Fruit fly (Drosophila melanogaster): ENCODE data around the gene CG13775.

The CG13775 gene

DNA sequence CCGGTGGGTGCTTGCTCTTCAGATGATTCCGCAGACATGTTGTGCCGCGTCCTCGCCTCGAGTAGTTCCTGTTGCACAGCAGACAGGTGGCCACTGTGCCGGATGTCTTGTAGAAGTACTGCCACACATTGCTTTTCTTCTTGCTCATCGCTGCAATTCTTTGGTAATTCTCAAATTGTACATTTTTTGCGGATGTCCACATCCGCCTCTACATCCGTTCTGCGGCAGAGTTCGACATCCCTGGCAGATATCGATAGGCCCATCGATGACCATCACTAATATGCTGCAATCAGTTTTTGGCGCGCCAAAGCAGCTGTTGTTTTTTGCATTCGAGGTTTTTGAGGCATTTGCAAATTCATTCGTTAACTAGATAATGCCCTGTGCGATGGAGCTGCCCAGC, at the start of gene CG13775, which contains the start of gene CG3430 (continued):
- TF ChIP-seq CG11456 (GFP tag; IDR thresholded peaks at IDR 0.05) (peak; percentile 58; the same call in 2 of the 3 replicates), CG8290 (GFP tag; optimal IDR thresholded peaks at IDR 0.05) (peak; percentile 3), CG8290 (tag; optimal IDR thresholded peaks at IDR 0.05) (peak in 1 of 2 experiments; percentile 62), dm (GFP tag; optimal IDR thresholded peaks at IDR 0.05) (peak; percentile 40), NfI (GFP tag; optimal IDR thresholded peaks at IDR 0.05) (peak; percentile 55), Ets97D (GFP tag; optimal IDR thresholded peaks at IDR 0.05) (peak; percentile 93), CG34376 (GFP tag; optimal IDR thresholded peaks at IDR 0.05) (peak; percentile 40), CG42726 (GFP tag; IDR thresholded peaks at IDR 0.05; ENCODE audit: partially characterized antibody) (peak; percentile 66; the same call in 1 of the 2 replicates), nerfin-1 (tag; optimal IDR thresholded peaks at IDR 0.05) (peak; percentile 12), Doc3 (GFP tag; IDR thresholded peaks at IDR 0.05; ENCODE audit: partially characterized antibody) (peak; percentile 66), Sox102F (GFP tag; optimal IDR thresholded peaks at IDR 0.05) (no peak), lilli (GFP tag; optimal IDR thresholded peaks at IDR 0.05) (no peak), HLH3B (GFP tag; IDR thresholded peaks at IDR 0.05) (no peak), row (GFP tag; IDR thresholded peaks at IDR 0.05) (peak; percentile 91), ftz-f1 (GFP tag; optimal IDR thresholded peaks at IDR 0.05) (peak; percentile 0), CG9876 (GFP tag; optimal IDR thresholded peaks at IDR 0.05) (peak; percentile 15), Mes4 (GFP tag; optimal IDR thresholded peaks at IDR 0.05) (peak; percentile 8), pan (optimal IDR thresholded peaks at IDR 0.05) (no peak), pan (GFP tag; optimal IDR thresholded peaks at IDR 0.05 in 1 of 2, IDR thresholded peaks at IDR 0.05 in 1 of 2) (peak in 1 of 2 experiments; percentile 49), CG10209 (GFP tag; optimal IDR thresholded peaks at IDR 0.05) (peak; percentile 22), Bdp1 (GFP tag; optimal IDR thresholded peaks at IDR 0.05) (no peak), dpn (GFP tag; optimal IDR thresholded peaks at IDR 0.05) (peak; percentile 25 to 54), CG12942 (GFP tag; optimal IDR thresholded peaks at IDR 0.05) (no peak), hb (GFP tag; IDR thresholded peaks at IDR 0.05; ENCODE audit: partially characterized antibody) (0 out of 3 replicates have a peak, but pooled peaks have one; percentile 44), CG17568 (GFP tag; optimal IDR thresholded peaks at IDR 0.05) (no peak), CG1233 (GFP tag; optimal IDR thresholded peaks at IDR 0.05) (peak; percentile 1), Sin3A (optimal IDR thresholded peaks at IDR 0.05) (peak; percentile 43), HmgD (GFP tag; optimal IDR thresholded peaks at IDR 0.05) (peak; percentile 39), CG18011 (GFP tag; optimal IDR thresholded peaks at IDR 0.05) (no peak), zen2 (GFP tag; IDR thresholded peaks at IDR 0.05; ENCODE audit: partially characterized antibody) (peak; percentile 40; the same call in 1 of the 3 replicates), NFAT (GFP tag; IDR thresholded peaks at IDR 0.05) (peak; percentile 15; the same call in 1 of the 2 replicates), jing (GFP tag; optimal IDR thresholded peaks at IDR 0.05) (no peak), D (optimal IDR thresholded peaks at IDR 0.05) (no peak), D (GFP tag; optimal IDR thresholded peaks at IDR 0.05) (no peak), CG17361 (GFP tag; IDR thresholded peaks at IDR 0.05) (no peak), vfl (GFP tag; optimal IDR thresholded peaks at IDR 0.05) (peak; percentile 7), ind (GFP tag; optimal IDR thresholded peaks at IDR 0.05) (no peak), insv (GFP tag; optimal IDR thresholded peaks at IDR 0.05) (peak in 1 of 2 experiments; percentile 7)

DNA sequence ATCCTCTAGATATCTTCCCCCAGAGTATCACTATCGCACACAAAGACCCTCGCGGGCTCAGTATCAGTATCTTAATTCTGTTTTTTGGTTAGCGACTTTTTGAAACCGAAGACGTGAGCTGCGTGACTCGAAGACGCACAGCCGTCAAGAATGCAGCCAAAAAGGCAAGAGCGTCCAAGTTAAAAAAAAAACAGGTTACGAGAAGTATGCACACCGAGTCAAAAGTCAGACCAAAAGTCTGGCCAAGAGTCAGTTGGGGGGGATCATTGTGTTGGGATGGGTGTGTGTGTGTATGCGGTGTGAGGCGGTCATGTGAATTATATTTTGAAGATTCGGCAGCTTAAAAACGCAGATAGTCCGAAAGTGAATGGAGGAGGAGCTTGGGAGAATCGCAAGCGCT, 48.7 kb upstream of the CG13775 start:
- TF ChIP-seq sqz (GFP tag; optimal IDR thresholded peaks at IDR 0.05): peak; percentile 67
- TF ChIP-seq sima (GFP tag; optimal IDR thresholded peaks at IDR 0.05): no peak
- no peak for TF ChIP-seq CG10959 (GFP tag; IDR thresholded peaks at IDR 0.05)
- no peak for TF ChIP-seq lilli (GFP tag; optimal IDR thresholded peaks at IDR 0.05)
- no peak for TF ChIP-seq CG33213 (GFP tag; optimal IDR thresholded peaks at IDR 0.05)
- TF ChIP-seq pros (GFP tag; optimal IDR thresholded peaks at IDR 0.05): peak; percentile 84
- TF ChIP-seq CG13775 (GFP tag; optimal IDR thresholded peaks at IDR 0.05): no peak
- TF ChIP-seq CG12942 (GFP tag; optimal IDR thresholded peaks at IDR 0.05): no peak
- TF ChIP-seq yki (optimal IDR thresholded peaks at IDR 0.05): no peak
- TF ChIP-seq Blimp-1 (GFP tag; optimal IDR thresholded peaks at IDR 0.05): peak; percentile 1
- no peak for TF ChIP-seq vvl (GFP tag; IDR thresholded peaks at IDR 0.05)
- TF ChIP-seq kni (GFP tag; optimal IDR thresholded peaks at IDR 0.05): peak; percentile 16
- no peak for TF ChIP-seq Xbp1 (GFP tag; optimal IDR thresholded peaks at IDR 0.05)
- TF ChIP-seq Nf-YB (GFP tag; optimal IDR thresholded peaks at IDR 0.05): no peak
- no peak for TF ChIP-seq Vsx1 (GFP tag; optimal IDR thresholded peaks at IDR 0.05)
- peak; percentile 28 for TF ChIP-seq sd (tag; optimal IDR thresholded peaks at IDR 0.05)
- 0 out of 4 replicates have a peak, but pooled peaks have one; percentile 53 for TF ChIP-seq chinmo (GFP tag; IDR thresholded peaks at IDR 0.05; ENCODE audit: partially characterized antibody)

Measured in whole organism, embryonic.